Worm (Caenorhabditis elegans) whole organism, L1 larva: ENCODE measurements around the gene acl-3.

ENCODE experiments used
- nhr-12 ChIP-seq: sonication (generic microtip); optimal IDR thresholded peaks from 2 replicates; lab custom pipeline; 2017; ENCODE audit warnings: missing biosample characterization, missing genetic modification characterization
- nhr-76 ChIP-seq: sonication (generic microtip); optimal IDR thresholded peaks from 2 replicates; lab custom pipeline; 2017; ENCODE audit warnings: missing biosample characterization, missing genetic modification characterization
- pag-3 ChIP-seq: sonication (generic microtip); optimal IDR thresholded peaks from 2 replicates; lab custom pipeline; 2017; ENCODE audit warnings: missing genetic modification characterization, mild to moderate bottlenecking, missing compliant biosample characterization, antibody characterized with exemption, borderline replicate concordance; ENCODE audit not compliant: insufficient read depth
- pqm-1 ChIP-seq: sonication (generic microtip); optimal IDR thresholded peaks from 3 replicates; lab custom pipeline; 2017; ENCODE audit warnings: missing biosample characterization, missing genetic modification characterization

DNA sequence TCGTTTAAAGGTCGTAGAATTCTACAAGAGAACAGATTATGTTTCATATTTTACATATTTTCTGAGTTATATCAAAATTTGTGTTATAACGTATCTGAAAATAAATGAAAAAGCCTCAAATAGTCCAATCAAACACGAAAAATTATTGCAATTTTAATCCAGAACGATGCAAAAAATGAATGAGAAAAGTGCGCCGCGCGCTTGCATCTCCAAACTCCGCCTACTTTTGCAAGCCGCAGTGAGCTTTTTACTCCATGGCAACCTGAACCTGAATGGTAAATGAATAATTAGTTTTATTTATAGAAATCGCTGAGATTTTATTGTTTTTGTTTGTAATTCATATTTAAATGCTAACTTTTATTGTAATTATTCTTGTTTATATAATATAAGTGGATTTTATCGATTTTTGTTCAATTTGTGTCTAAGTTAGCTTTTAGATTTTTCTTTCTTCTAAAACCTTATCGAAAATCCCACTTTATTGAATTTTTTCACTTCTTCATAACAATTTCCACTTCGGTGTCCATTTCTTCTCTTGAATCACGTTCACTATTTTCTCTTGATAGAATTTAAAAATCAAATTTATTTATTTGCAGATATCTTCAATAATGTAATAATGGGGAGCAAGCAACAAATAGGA is 4.4 kb upstream of the acl-3 start, which contains the start of gene ZK809.5:
- TF ChIP-seq nhr-12 (tag; lab: Kevin White, UChicago) (no peak), pqm-1 (no peak), nhr-76 (tag; lab: Kevin White, UChicago) (no peak), pag-3 (tag; lab: Kevin White, UChicago) (no peak)
